Fruit fly (Drosophila melanogaster): ENCODE data around the gene mmy.

Gene mmy

DNA sequence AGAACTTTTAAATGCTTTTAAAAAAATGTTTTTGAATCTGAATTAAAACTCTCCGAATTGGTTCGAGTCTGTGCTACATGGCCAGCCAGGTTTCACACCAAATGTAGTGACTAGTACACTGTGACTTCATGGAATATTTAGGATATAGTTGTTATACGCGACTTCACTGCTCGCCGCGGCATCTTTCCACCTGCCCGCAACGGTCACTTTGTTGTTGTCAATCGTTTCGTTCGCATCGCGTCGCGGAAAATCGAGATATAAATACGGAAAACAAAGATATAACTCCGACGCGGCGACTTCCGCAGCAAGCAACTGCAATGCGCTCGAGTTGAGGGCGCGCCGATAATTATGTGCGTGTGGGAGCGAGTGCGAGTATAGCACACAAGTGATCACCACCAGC is 24.7 kb upstream of the mmy start, which contains the start of gene CG31637:
Gene CG31637, plus strand, starts transcription at position 200 of the 400 bp plus-strand sequence.
- TF ChIP-seq CG7045 (GFP tag; optimal IDR thresholded peaks at IDR 0.05) (no peak), CG11617 (GFP tag; optimal IDR thresholded peaks at IDR 0.05) (no peak), pad (GFP tag; optimal IDR thresholded peaks at IDR 0.05) (peak; percentile 18), kay (GFP tag; ENCODE audit: borderline replicate concordance) (no peak), CG7101 (tag; optimal IDR thresholded peaks at IDR 0.05) (peak; percentile 15), Clk (GFP tag; optimal IDR thresholded peaks at IDR 0.05) (no peak), cic (GFP tag; optimal IDR thresholded peaks at IDR 0.05) (peak; percentile 11), toe (GFP tag; optimal IDR thresholded peaks at IDR 0.05) (no peak), bab1 (GFP tag; optimal IDR thresholded peaks at IDR 0.05) (peak; percentile 55), ovo (GFP tag; optimal IDR thresholded peaks at IDR 0.05) (no peak), CG14711 (tag; optimal IDR thresholded peaks at IDR 0.05) (no peak), cnc (optimal IDR thresholded peaks at IDR 0.05) (no peak), tj (GFP tag; optimal IDR thresholded peaks at IDR 0.05) (no peak), CG5204 (GFP tag; optimal IDR thresholded peaks at IDR 0.05) (no peak), CG12768 (GFP tag; optimal IDR thresholded peaks at IDR 0.05) (no peak), Mnt (GFP tag; optimal IDR thresholded peaks at IDR 0.05) (no peak), CG1620 (GFP tag; optimal IDR thresholded peaks at IDR 0.05) (no peak), Hr96 (GFP tag; optimal IDR thresholded peaks at IDR 0.05) (no peak)

DNA sequence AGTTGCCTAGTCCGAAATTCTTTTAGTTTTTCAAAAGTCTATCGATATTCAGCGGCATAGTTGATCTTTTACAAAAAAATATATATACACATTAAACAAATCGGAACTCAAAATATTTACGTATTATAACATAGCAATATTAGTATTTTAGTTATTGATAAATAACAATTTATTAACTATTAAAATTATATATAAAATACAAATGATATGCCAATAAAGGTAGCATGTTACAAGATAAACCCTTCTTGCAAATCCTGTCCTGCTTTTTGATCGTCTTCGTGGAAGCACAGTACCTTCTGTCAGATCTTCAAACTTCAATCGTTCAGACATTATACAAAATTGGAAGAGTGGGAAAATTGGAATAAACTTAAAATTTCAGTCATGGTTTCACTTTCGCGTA is 23.0 kb upstream of the mmy start, which contains the start of gene CG9550:
Gene CG9550, plus strand, starts transcription at position 301 of the 400 bp plus-strand sequence.
- TF ChIP-seq ovo (GFP tag; optimal IDR thresholded peaks at IDR 0.05), result no peak
- no peak for TF ChIP-seq CG5204 (GFP tag; optimal IDR thresholded peaks at IDR 0.05)
- TF ChIP-seq bab1 (GFP tag; optimal IDR thresholded peaks at IDR 0.05), result no peak
- no peak for TF ChIP-seq Clk (GFP tag; optimal IDR thresholded peaks at IDR 0.05)
- TF ChIP-seq Crg-1 (GFP tag; optimal IDR thresholded peaks at IDR 0.05), result no peak
- TF ChIP-seq tj (GFP tag; optimal IDR thresholded peaks at IDR 0.05), result no peak
- no peak for TF ChIP-seq cnc (optimal IDR thresholded peaks at IDR 0.05)
- no peak for TF ChIP-seq CG11617 (GFP tag; optimal IDR thresholded peaks at IDR 0.05)
- no peak for TF ChIP-seq cic (GFP tag; optimal IDR thresholded peaks at IDR 0.05)
- TF ChIP-seq CG12768 (GFP tag; optimal IDR thresholded peaks at IDR 0.05), result no peak
- no peak for TF ChIP-seq CG14711 (tag; optimal IDR thresholded peaks at IDR 0.05)
- no peak for TF ChIP-seq CG7045 (GFP tag; optimal IDR thresholded peaks at IDR 0.05)
- no peak for TF ChIP-seq CG33017 (tag; optimal IDR thresholded peaks at IDR 0.05)
- TF ChIP-seq CG1620 (GFP tag; optimal IDR thresholded peaks at IDR 0.05), result no peak
- TF ChIP-seq Mnt (GFP tag; optimal IDR thresholded peaks at IDR 0.05), result no peak

DNA sequence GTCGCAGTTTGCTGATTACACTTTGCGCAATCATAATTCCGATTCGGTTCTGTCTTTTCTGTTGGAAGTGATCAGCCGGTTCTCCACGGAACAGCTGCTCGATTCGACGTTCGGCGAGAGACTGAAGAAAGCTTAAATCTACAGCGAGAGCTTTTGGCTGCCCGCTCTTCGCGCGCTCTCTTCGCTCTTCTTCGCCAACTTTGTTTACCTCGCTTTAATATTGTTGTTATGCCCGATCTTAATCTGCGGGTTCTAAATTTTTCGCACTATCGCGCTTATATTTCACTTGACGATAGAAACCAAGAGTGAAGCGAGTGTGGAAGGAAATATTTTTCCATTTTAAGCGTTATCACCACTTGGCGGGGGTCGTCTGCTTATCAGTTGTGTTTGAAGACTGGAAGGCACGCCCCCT is 20.7 kb upstream of the mmy start, which contains the start of gene CG9547:
Gene CG9547, minus strand, starts transcription at position 128 of the 412 bp plus-strand sequence.
- peak; percentile 44 for TF ChIP-seq Crg-1 (GFP tag; optimal IDR thresholded peaks at IDR 0.05)
- TF ChIP-seq bab1 (GFP tag; optimal IDR thresholded peaks at IDR 0.05), result peak; percentile 68
- TF ChIP-seq CG33017 (tag; optimal IDR thresholded peaks at IDR 0.05), result peak; percentile 79
- peak; percentile 48 for TF ChIP-seq Mnt (GFP tag; optimal IDR thresholded peaks at IDR 0.05)
- peak; percentile 69 for TF ChIP-seq CG7101 (tag; optimal IDR thresholded peaks at IDR 0.05)
- TF ChIP-seq Hr96 (GFP tag; optimal IDR thresholded peaks at IDR 0.05), result no peak
- TF ChIP-seq cic (GFP tag; optimal IDR thresholded peaks at IDR 0.05), result peak; percentile 93
- peak; percentile 48 for TF ChIP-seq CG11617 (GFP tag; optimal IDR thresholded peaks at IDR 0.05)
- TF ChIP-seq ovo (GFP tag; optimal IDR thresholded peaks at IDR 0.05), result no peak
- TF ChIP-seq toe (GFP tag; optimal IDR thresholded peaks at IDR 0.05), result no peak
- TF ChIP-seq pad (GFP tag; optimal IDR thresholded peaks at IDR 0.05), result peak; percentile 9
- peak; percentile 36 for TF ChIP-seq tj (GFP tag; optimal IDR thresholded peaks at IDR 0.05)
- no peak for TF ChIP-seq CG1620 (GFP tag; optimal IDR thresholded peaks at IDR 0.05)
- TF ChIP-seq CG7045 (GFP tag; optimal IDR thresholded peaks at IDR 0.05), result peak; percentile 24
- peak; percentile 87 for TF ChIP-seq CG12768 (GFP tag; optimal IDR thresholded peaks at IDR 0.05)

DNA sequence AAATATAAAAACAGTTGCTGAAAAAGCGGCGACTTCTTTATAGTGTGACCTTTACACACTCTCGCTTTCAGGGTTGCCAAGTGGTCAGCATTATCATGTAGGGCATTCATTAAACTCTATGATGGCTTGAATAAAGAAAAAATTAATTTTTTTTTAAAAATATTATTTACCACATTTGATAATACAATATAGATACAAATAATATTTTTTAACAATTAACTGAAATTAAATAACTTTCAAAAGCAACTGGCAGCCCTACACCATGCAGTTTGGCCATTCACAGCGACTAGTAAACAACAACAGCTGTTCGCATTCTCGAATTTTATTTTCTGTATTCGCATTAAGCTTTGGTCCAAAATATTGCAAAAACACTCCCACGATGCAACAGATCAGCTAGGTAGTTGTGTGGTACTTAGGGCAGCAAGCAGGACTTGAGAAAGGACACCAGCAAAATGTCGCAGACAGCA is 17.1 kb upstream of the mmy start, which contains the start of the genes Phf5a and CG31638:
Gene Phf5a, minus strand, starts transcription at position 61 of the 467 bp plus-strand sequence.
Gene CG31638, plus strand, starts transcription at position 279 of the 467 bp plus-strand sequence.
- TF ChIP-seq toe (GFP tag; optimal IDR thresholded peaks at IDR 0.05) (no peak), cnc (optimal IDR thresholded peaks at IDR 0.05) (no peak), CG5204 (GFP tag; optimal IDR thresholded peaks at IDR 0.05) (no peak), CG33017 (tag; optimal IDR thresholded peaks at IDR 0.05) (peak; percentile 95), ovo (GFP tag; optimal IDR thresholded peaks at IDR 0.05) (peak; percentile 85), CG7101 (tag; optimal IDR thresholded peaks at IDR 0.05) (peak; percentile 97), CG12768 (GFP tag; optimal IDR thresholded peaks at IDR 0.05) (peak; percentile 97), CG14711 (tag; optimal IDR thresholded peaks at IDR 0.05) (peak; percentile 100), Mnt (GFP tag; optimal IDR thresholded peaks at IDR 0.05) (peak; percentile 88), Hr96 (GFP tag; optimal IDR thresholded peaks at IDR 0.05) (no peak), CG7045 (GFP tag; optimal IDR thresholded peaks at IDR 0.05) (peak; percentile 62), pad (GFP tag; optimal IDR thresholded peaks at IDR 0.05) (peak; percentile 84), CG1620 (GFP tag; optimal IDR thresholded peaks at IDR 0.05) (peak; percentile 27), cic (GFP tag; optimal IDR thresholded peaks at IDR 0.05) (peak; percentile 29), bab1 (GFP tag; optimal IDR thresholded peaks at IDR 0.05) (peak; percentile 66), kay (GFP tag; ENCODE audit: borderline replicate concordance) (no peak), Clk (GFP tag; optimal IDR thresholded peaks at IDR 0.05) (peak; percentile 86), Crg-1 (GFP tag; optimal IDR thresholded peaks at IDR 0.05) (peak; percentile 92), CG11617 (GFP tag; optimal IDR thresholded peaks at IDR 0.05) (peak; percentile 88), tj (GFP tag; optimal IDR thresholded peaks at IDR 0.05) (peak; percentile 84)

DNA sequence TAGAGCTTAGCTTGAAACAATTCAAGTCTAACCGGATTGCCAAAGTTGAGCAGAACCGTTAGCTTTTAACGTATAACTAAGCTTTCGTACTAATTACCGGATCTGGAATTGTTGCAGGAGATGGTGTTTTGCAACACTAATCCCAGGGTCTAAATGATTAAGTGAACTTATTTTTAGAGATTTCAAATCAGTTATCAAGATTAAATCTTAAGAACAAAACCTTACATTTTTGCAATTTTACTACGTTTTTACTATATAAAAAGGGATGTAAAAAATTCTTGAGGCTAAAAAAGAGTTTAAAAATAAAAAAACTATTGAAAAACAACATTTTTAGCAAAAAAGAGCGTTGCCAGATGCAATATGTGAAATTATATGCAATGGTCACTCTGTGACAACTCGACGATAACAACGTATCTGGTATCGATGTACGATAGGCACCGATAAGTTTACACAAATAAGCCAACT is 15.0 kb upstream of the mmy start, which contains the start of the genes KFase and epsilonCOP:
Gene KFase, minus strand, starts transcription at position 81 of the 465 bp plus-strand sequence.
Gene epsilonCOP, plus strand, starts transcription at position 415 of the 465 bp plus-strand sequence.
- TF ChIP-seq CG12768 (GFP tag; optimal IDR thresholded peaks at IDR 0.05) (peak; percentile 34), kay (GFP tag; ENCODE audit: borderline replicate concordance) (no peak), CG1620 (GFP tag; optimal IDR thresholded peaks at IDR 0.05) (peak; percentile 71), CG14711 (tag; optimal IDR thresholded peaks at IDR 0.05) (peak; percentile 61), Clk (GFP tag; optimal IDR thresholded peaks at IDR 0.05) (no peak), CG11617 (GFP tag; optimal IDR thresholded peaks at IDR 0.05) (peak; percentile 74), Hr96 (GFP tag; optimal IDR thresholded peaks at IDR 0.05) (no peak), CG7101 (tag; optimal IDR thresholded peaks at IDR 0.05) (peak; percentile 68), pad (GFP tag; optimal IDR thresholded peaks at IDR 0.05) (peak; percentile 55), bab1 (GFP tag; optimal IDR thresholded peaks at IDR 0.05) (peak; percentile 35), Mnt (GFP tag; optimal IDR thresholded peaks at IDR 0.05) (peak; percentile 59), cnc (optimal IDR thresholded peaks at IDR 0.05) (no peak), toe (GFP tag; optimal IDR thresholded peaks at IDR 0.05) (no peak), cic (GFP tag; optimal IDR thresholded peaks at IDR 0.05) (peak; percentile 36), CG7045 (GFP tag; optimal IDR thresholded peaks at IDR 0.05) (peak; percentile 63), tj (GFP tag; optimal IDR thresholded peaks at IDR 0.05) (peak; percentile 92), Crg-1 (GFP tag; optimal IDR thresholded peaks at IDR 0.05) (peak; percentile 81), CG33017 (tag; optimal IDR thresholded peaks at IDR 0.05) (peak; percentile 57), ovo (GFP tag; optimal IDR thresholded peaks at IDR 0.05) (peak; percentile 88)

Data from whole organism, adult.